ENCODE assay signal across 1 fruit fly cellular context in genomic region chr3R:14744339-14745129, dm6.
TF ChIP-seq lines count a peak whose summit lies in the region.

No protein-coding gene starts in this region.

TF ChIP-seq in whole organism, embryonic, 481 proteins besides CTCF, POLR2A, EP300 and RAD21 (continued from another document and continues in another):
- TF ChIP-seq Lpt (GFP tag; optimal IDR thresholded peaks at IDR 0.05; lab: Kevin White, UChicago) (no peak), CG14441 (GFP tag; IDR thresholded peaks at IDR 0.05; lab: Robert Waterston, UW) (no peak), CG15696 (tag; optimal IDR thresholded peaks at IDR 0.05; lab: Kevin White, UChicago) (no peak), NfI (GFP tag; optimal IDR thresholded peaks at IDR 0.05; lab: Kevin White, UChicago) (peak; percentile 1), Stat92E (GFP tag; optimal IDR thresholded peaks at IDR 0.05; lab: Kevin White, UChicago) (no peak), cad (GFP tag; optimal IDR thresholded peaks at IDR 0.05; lab: Kevin White, UChicago) (no peak), CG7786 (GFP tag; optimal IDR thresholded peaks at IDR 0.05; lab: Kevin White, UChicago) (peak; percentile 16), CG8089 (GFP tag; optimal IDR thresholded peaks at IDR 0.05; lab: Kevin White, UChicago) (no peak), sc (optimal IDR thresholded peaks at IDR 0.05; lab: Kevin White, UChicago) (no peak), sc (GFP tag; optimal IDR thresholded peaks at IDR 0.05; lab: Kevin White, UChicago) (no peak), CG1529 (GFP tag; optimal IDR thresholded peaks at IDR 0.05; lab: Kevin White, UChicago) (peak; percentile 33), CG13424 (tag; optimal IDR thresholded peaks at IDR 0.05; lab: Kevin White, UChicago) (peak; percentile 36), unc-4 (GFP tag; IDR thresholded peaks at IDR 0.05; lab: Robert Waterston, UW; ENCODE audit: partially characterized antibody) (no peak), CG18262 (tag; optimal IDR thresholded peaks at IDR 0.05; lab: Kevin White, UChicago) (peak; percentile 58), CG32767 (GFP tag; IDR thresholded peaks at IDR 0.05; lab: Robert Waterston, UW) (no peak), nerfin-1 (tag; optimal IDR thresholded peaks at IDR 0.05; lab: Kevin White, UChicago) (peak; percentile 6), phol (tag; optimal IDR thresholded peaks at IDR 0.05; lab: Kevin White, UChicago) (peak; percentile 38), gcm2 (GFP tag; optimal IDR thresholded peaks at IDR 0.05; lab: Kevin White, UChicago) (no peak), CG2129 (GFP tag; IDR thresholded peaks at IDR 0.05; lab: Robert Waterston, UW; ENCODE audit: partially characterized antibody) (no peak), chn (GFP tag; optimal IDR thresholded peaks at IDR 0.05; lab: Kevin White, UChicago) (no peak), HmgD (GFP tag; optimal IDR thresholded peaks at IDR 0.05; lab: Kevin White, UChicago) (no peak), dmrt99B (tag; optimal IDR thresholded peaks at IDR 0.05; lab: Kevin White, UChicago) (peak; percentile 35), CG15479 (GFP tag; optimal IDR thresholded peaks at IDR 0.05; lab: Kevin White, UChicago) (no peak), zfh2 (GFP tag; optimal IDR thresholded peaks at IDR 0.05; lab: Kevin White, UChicago) (no peak), PHDP (tag; optimal IDR thresholded peaks at IDR 0.05; lab: Kevin White, UChicago) (peak; percentile 53), Meics (GFP tag; optimal IDR thresholded peaks at IDR 0.05; lab: Kevin White, UChicago) (peak; percentile 27), seq (GFP tag; IDR thresholded peaks at IDR 0.05; lab: Robert Waterston, UW) (no peak), amos (GFP tag; IDR thresholded peaks at IDR 0.05; lab: Robert Waterston, UW; ENCODE audit: partially characterized antibody) (no peak), CG2678 (tag; optimal IDR thresholded peaks at IDR 0.05; lab: Kevin White, UChicago) (peak; percentile 49), CG8924 (tag; optimal IDR thresholded peaks at IDR 0.05; lab: Kevin White, UChicago) (no peak), ara (GFP tag; IDR thresholded peaks at IDR 0.05; lab: Robert Waterston, UW) (peak; percentile 52; the same call in 1 of the 2 replicates), az2 (GFP tag; optimal IDR thresholded peaks at IDR 0.05; lab: Kevin White, UChicago) (peak; percentile 1), CG14710 (tag; optimal IDR thresholded peaks at IDR 0.05; lab: Kevin White, UChicago) (peak; percentile 13), rib (GFP tag; IDR thresholded peaks at IDR 0.05; lab: Robert Waterston, UW) (no peak), Dll (GFP tag; IDR thresholded peaks at IDR 0.05; lab: Robert Waterston, UW; ENCODE audit: partially characterized antibody) (no peak), wor (GFP tag; IDR thresholded peaks at IDR 0.05; lab: Robert Waterston, UW) (peak; percentile 14; the same call in 1 of the 2 replicates), ci (GFP tag; IDR thresholded peaks at IDR 0.05; lab: Robert Waterston, UW) (no peak), Med (GFP tag; lab: Kevin White, UChicago) (peak; percentile 74), CG34376 (GFP tag; optimal IDR thresholded peaks at IDR 0.05; lab: Kevin White, UChicago) (no peak), CG3281 (GFP tag; optimal IDR thresholded peaks at IDR 0.05; lab: Kevin White, UChicago) (no peak), Eip74EF (GFP tag; optimal IDR thresholded peaks at IDR 0.05; lab: Kevin White, UChicago) (peak in 1 of 2 experiments; percentile 0), CG8388 (GFP tag; optimal IDR thresholded peaks at IDR 0.05; lab: Kevin White, UChicago) (peak; percentile 93), CG15073 (GFP tag; optimal IDR thresholded peaks at IDR 0.05; lab: Kevin White, UChicago) (no peak), tgo (GFP tag; IDR thresholded peaks at IDR 0.05; lab: Robert Waterston, UW) (peak; percentile 45; the same call in 1 of the 3 replicates), Jarid2 (GFP tag; optimal IDR thresholded peaks at IDR 0.05; lab: Kevin White, UChicago) (no peak), vnd (GFP tag; IDR thresholded peaks at IDR 0.05; lab: Robert Waterston, UW; ENCODE audit: partially characterized antibody) (no peak), pros (GFP tag; optimal IDR thresholded peaks at IDR 0.05; lab: Kevin White, UChicago) (no peak), Xbp1 (GFP tag; optimal IDR thresholded peaks at IDR 0.05; lab: Kevin White, UChicago) (peak; percentile 10), Asciz (GFP tag; optimal IDR thresholded peaks at IDR 0.05; lab: Kevin White, UChicago) (peak; percentile 45), CG11456 (GFP tag; IDR thresholded peaks at IDR 0.05; lab: Robert Waterston, UW) (no peak), CG8290 (GFP tag; optimal IDR thresholded peaks at IDR 0.05; lab: Kevin White, UChicago) (no peak), CG8290 (tag; optimal IDR thresholded peaks at IDR 0.05; lab: Kevin White, UChicago) (peak in 1 of 2 experiments; percentile 3), CG10959 (GFP tag; IDR thresholded peaks at IDR 0.05; lab: Robert Waterston, UW) (no peak), Xrp1 (GFP tag; IDR thresholded peaks at IDR 0.05; lab: Robert Waterston, UW) (peak; percentile 25; the same call in 1 of the 2 replicates), Oli (tag; optimal IDR thresholded peaks at IDR 0.05; lab: Kevin White, UChicago) (peak; percentile 39), danr (GFP tag; IDR thresholded peaks at IDR 0.05; lab: Robert Waterston, UW) (no peak), sd (tag; optimal IDR thresholded peaks at IDR 0.05; lab: Kevin White, UChicago) (peak; percentile 43), esg (GFP tag; conservative IDR thresholded peaks at IDR 0.05; lab: Robert Waterston, UW) (no peak), CG31224 (GFP tag; IDR thresholded peaks at IDR 0.05; lab: Robert Waterston, UW) (no peak), HLHmδ (GFP tag; optimal IDR thresholded peaks at IDR 0.05; lab: Kevin White, UChicago) (no peak), CG12659 (GFP tag; optimal IDR thresholded peaks at IDR 0.05; lab: Kevin White, UChicago) (peak; percentile 27), CG7556 (GFP tag; optimal IDR thresholded peaks at IDR 0.05; lab: Kevin White, UChicago) (peak; percentile 36), Hsf (GFP tag; optimal IDR thresholded peaks at IDR 0.05; lab: Kevin White, UChicago) (peak; percentile 6), Fer1 (GFP tag; optimal IDR thresholded peaks at IDR 0.05; lab: Kevin White, UChicago) (no peak), twi (tag; optimal IDR thresholded peaks at IDR 0.05; lab: Kevin White, UChicago) (peak; percentile 94), slp2 (GFP tag; optimal IDR thresholded peaks at IDR 0.05; lab: Kevin White, UChicago) (peak; percentile 19), D19A (tag; optimal IDR thresholded peaks at IDR 0.05; lab: Kevin White, UChicago) (no peak), Elba2 (GFP tag; optimal IDR thresholded peaks at IDR 0.05; lab: Kevin White, UChicago) (no peak), shn (GFP tag; optimal IDR thresholded peaks at IDR 0.05; lab: Kevin White, UChicago) (no peak), salm (tag; optimal IDR thresholded peaks at IDR 0.05; lab: Kevin White, UChicago) (no peak), CG14860 (GFP tag; IDR thresholded peaks at IDR 0.05; lab: Robert Waterston, UW; ENCODE audit: partially characterized antibody) (no peak), jing (GFP tag; optimal IDR thresholded peaks at IDR 0.05; lab: Kevin White, UChicago) (no peak), onecut (GFP tag; IDR thresholded peaks at IDR 0.05; lab: Robert Waterston, UW) (no peak), Pdp1 (GFP tag; optimal IDR thresholded peaks at IDR 0.05; lab: Kevin White, UChicago) (no peak), nerfin-2 (GFP tag; IDR thresholded peaks at IDR 0.05; lab: Robert Waterston, UW; ENCODE audit: partially characterized antibody) (no peak), kni (GFP tag; optimal IDR thresholded peaks at IDR 0.05; lab: Kevin White, UChicago) (peak; percentile 12), nmo (GFP tag; optimal IDR thresholded peaks at IDR 0.05; lab: Kevin White, UChicago) (peak; percentile 37), CG33213 (GFP tag; optimal IDR thresholded peaks at IDR 0.05; lab: Kevin White, UChicago) (no peak), lbe (GFP tag; optimal IDR thresholded peaks at IDR 0.05; lab: Kevin White, UChicago) (no peak), CG8765 (GFP tag; IDR thresholded peaks at IDR 0.05; lab: Robert Waterston, UW) (no peak), CG1603 (tag; optimal IDR thresholded peaks at IDR 0.05; lab: Kevin White, UChicago) (peak; percentile 45), Fer3 (tag; optimal IDR thresholded peaks at IDR 0.05; lab: Kevin White, UChicago) (no peak), lola (GFP tag; optimal IDR thresholded peaks at IDR 0.05; lab: Kevin White, UChicago) (peak in 1 of 3 experiments; percentile 39), toy (GFP tag; IDR thresholded peaks at IDR 0.05; lab: Robert Waterston, UW) (0 out of 2 replicates have a peak, but pooled peaks have one; percentile 30), tx (GFP tag; optimal IDR thresholded peaks at IDR 0.05; lab: Kevin White, UChicago) (no peak), CG4707 (GFP tag; optimal IDR thresholded peaks at IDR 0.05; lab: Kevin White, UChicago) (peak; percentile 73), klu (GFP tag; IDR thresholded peaks at IDR 0.05; lab: Robert Waterston, UW) (no peak), zen (tag; optimal IDR thresholded peaks at IDR 0.05; lab: Kevin White, UChicago) (no peak), ase (GFP tag; IDR thresholded peaks at IDR 0.05; lab: Robert Waterston, UW) (no peak), fd96Cb (tag; optimal IDR thresholded peaks at IDR 0.05; lab: Kevin White, UChicago) (peak; percentile 27), bsh (GFP tag; optimal IDR thresholded peaks at IDR 0.05; lab: Kevin White, UChicago) (peak in 1 of 2 experiments; percentile 72), CG16863 (GFP tag; optimal IDR thresholded peaks at IDR 0.05; lab: Kevin White, UChicago) (no peak), CG17359 (tag; optimal IDR thresholded peaks at IDR 0.05; lab: Kevin White, UChicago) (peak; percentile 43), Dbx (GFP tag; IDR thresholded peaks at IDR 0.05; lab: Robert Waterston, UW) (no peak), vfl (GFP tag; optimal IDR thresholded peaks at IDR 0.05; lab: Kevin White, UChicago) (no peak), CG11398 (GFP tag; optimal IDR thresholded peaks at IDR 0.05; lab: Kevin White, UChicago) (no peak), CG12391 (tag; optimal IDR thresholded peaks at IDR 0.05; lab: Kevin White, UChicago) (peak; percentile 1), Sox102F (GFP tag; optimal IDR thresholded peaks at IDR 0.05; lab: Kevin White, UChicago) (peak; percentile 51), bowl (GFP tag; IDR thresholded peaks at IDR 0.05; lab: Robert Waterston, UW) (no peak), ro (GFP tag; IDR thresholded peaks at IDR 0.05; lab: Robert Waterston, UW) (no peak), her (GFP tag; optimal IDR thresholded peaks at IDR 0.05; lab: Kevin White, UChicago) (peak; percentile 9), CG31441 (GFP tag; IDR thresholded peaks at IDR 0.05; lab: Robert Waterston, UW) (peak; percentile 47), jigr1 (GFP tag; IDR thresholded peaks at IDR 0.05; lab: Robert Waterston, UW) (no peak), fd64A (GFP tag; optimal IDR thresholded peaks at IDR 0.05; lab: Kevin White, UChicago) (peak; percentile 28), CG17829 (tag; optimal IDR thresholded peaks at IDR 0.05; lab: Kevin White, UChicago) (no peak), Mad (GFP tag; optimal IDR thresholded peaks at IDR 0.05; lab: Kevin White, UChicago) (no peak), MBD-R2 (GFP tag; IDR thresholded peaks at IDR 0.05; lab: Robert Waterston, UW) (no peak), unpg (GFP tag; optimal IDR thresholded peaks at IDR 0.05; lab: Kevin White, UChicago) (peak; percentile 51), Ets97D (GFP tag; optimal IDR thresholded peaks at IDR 0.05; lab: Kevin White, UChicago) (no peak), CG1024 (GFP tag; IDR thresholded peaks at IDR 0.05; lab: Robert Waterston, UW) (no peak), dysf (GFP tag; IDR thresholded peaks at IDR 0.05; lab: Robert Waterston, UW) (peak; percentile 42; the same call in 1 of the 3 replicates), btn (GFP tag; optimal IDR thresholded peaks at IDR 0.05; lab: Kevin White, UChicago) (no peak), CG10209 (GFP tag; optimal IDR thresholded peaks at IDR 0.05; lab: Kevin White, UChicago) (peak; percentile 32), sens (GFP tag; lab: Kevin White, UChicago) (peak; percentile 84), CG7839 (tag; optimal IDR thresholded peaks at IDR 0.05; lab: Kevin White, UChicago) (peak; percentile 7), Sry-β (GFP tag; optimal IDR thresholded peaks at IDR 0.05; lab: Kevin White, UChicago) (no peak), ftz-f1 (GFP tag; optimal IDR thresholded peaks at IDR 0.05; lab: Kevin White, UChicago) (no peak), Hey (tag; optimal IDR thresholded peaks at IDR 0.05; lab: Kevin White, UChicago) (no peak), Hmr (GFP tag; optimal IDR thresholded peaks at IDR 0.05; lab: Kevin White, UChicago) (peak; percentile 4), CG18011 (GFP tag; optimal IDR thresholded peaks at IDR 0.05; lab: Kevin White, UChicago) (no peak), trem (tag; optimal IDR thresholded peaks at IDR 0.05; lab: Kevin White, UChicago) (peak; percentile 3), CG4820 (GFP tag; optimal IDR thresholded peaks at IDR 0.05; lab: Kevin White, UChicago) (no peak), CG10654 (GFP tag; optimal IDR thresholded peaks at IDR 0.05; lab: Kevin White, UChicago) (no peak), vvl (GFP tag; IDR thresholded peaks at IDR 0.05; lab: Robert Waterston, UW) (peak; percentile 35; the same call in 1 of the 2 replicates), gem (tag; optimal IDR thresholded peaks at IDR 0.05; lab: Kevin White, UChicago) (peak; percentile 63), CG17186 (GFP tag; optimal IDR thresholded peaks at IDR 0.05; lab: Kevin White, UChicago) (no peak), ken (GFP tag; IDR thresholded peaks at IDR 0.05; lab: Robert Waterston, UW) (no peak), HmgZ (tag; optimal IDR thresholded peaks at IDR 0.05; lab: Kevin White, UChicago) (no peak), tna (GFP tag; IDR thresholded peaks at IDR 0.05; lab: Robert Waterston, UW; ENCODE audit: partially characterized antibody) (no peak), z (GFP tag; IDR thresholded peaks at IDR 0.05; lab: Robert Waterston, UW) (peak; percentile 21; the same call in 1 of the 3 replicates), CG17568 (GFP tag; optimal IDR thresholded peaks at IDR 0.05; lab: Kevin White, UChicago) (peak; percentile 16), E2f1 (GFP tag; IDR thresholded peaks at IDR 0.05; lab: Robert Waterston, UW) (no peak), CG2199 (GFP tag; IDR thresholded peaks at IDR 0.05; lab: Robert Waterston, UW) (no peak), Abd-B (GFP tag; optimal IDR thresholded peaks at IDR 0.05; lab: Kevin White, UChicago) (peak; percentile 11), Neu2 (GFP tag; optimal IDR thresholded peaks at IDR 0.05; lab: Kevin White, UChicago; ENCODE audit: borderline replicate concordance) (no peak)
